Worm (Caenorhabditis elegans): ENCODE data around the gene best-24.

Gene best-24

ce11 chrIII:7859313-7859712 lies 41.5 kb upstream of the best-24 start, which contains the start of gene tomm-7:
TSS of gene tomm-7 (plus strand) at chrIII:7859613.
- TF ChIP-seq ceh-24 (tag; optimal IDR thresholded peaks at IDR 0.05) (no peak), madf-2 (tag; optimal IDR thresholded peaks at IDR 0.05) (no peak), ceh-45 (GFP tag; IDR thresholded peaks at IDR 0.05) (no peak), gmeb-2 (tag; optimal IDR thresholded peaks at IDR 0.05) (no peak), F13H6.1 (tag; optimal IDR thresholded peaks at IDR 0.05) (no peak), ref-2 (tag; optimal IDR thresholded peaks at IDR 0.05) (no peak)

ce11 chrIII:7860885-7861284 lies 39.9 kb upstream of the best-24 start, which contains the start of gene cuc-1:
TSS of gene cuc-1 (minus strand) at chrIII:7860985.
- TF ChIP-seq ceh-34 (tag; optimal IDR thresholded peaks at IDR 0.05) (no peak), unc-3 (GFP tag; conservative IDR thresholded peaks at IDR 0.05) (no peak), unc-3 (tag; optimal IDR thresholded peaks at IDR 0.05) (no peak), hlh-15 (tag; optimal IDR thresholded peaks at IDR 0.05) (no peak), pqm-1 (tag; optimal IDR thresholded peaks at IDR 0.05) (no peak), F13H6.1 (tag; optimal IDR thresholded peaks at IDR 0.05) (no peak), sox-2 (GFP tag; IDR thresholded peaks at IDR 0.05) (no peak), ceh-31 (tag; optimal IDR thresholded peaks at IDR 0.05) (no peak), pag-3 (tag; optimal IDR thresholded peaks at IDR 0.05; ENCODE audit: borderline replicate concordance) (no peak), unc-86 (tag; optimal IDR thresholded peaks at IDR 0.05) (no peak), npax-4 (tag; optimal IDR thresholded peaks at IDR 0.05) (no peak), ceh-22 (tag; optimal IDR thresholded peaks at IDR 0.05) (no peak), T23F11.4 (GFP tag; optimal IDR thresholded peaks at IDR 0.05) (no peak), che-1 (tag; optimal IDR thresholded peaks at IDR 0.05) (no peak), ceh-30 (tag; optimal IDR thresholded peaks at IDR 0.05) (no peak), zip-5 (tag; optimal IDR thresholded peaks at IDR 0.05) (no peak), C38D4.7 (GFP tag; optimal IDR thresholded peaks at IDR 0.05) (no peak)

- peak; percentile 11 for TF ChIP-seq unc-42 (tag; optimal IDR thresholded peaks at IDR 0.05)
- no peak for TF ChIP-seq sdc-2 (tag; optimal IDR thresholded peaks at IDR 0.05)
Observed at ce11 chrIII:7861535-7862120, 39.2 kb upstream of the best-24 start, which contains the start of gene snr-5. TSS of gene snr-5 (plus strand) at chrIII:7862070.

DNA sequence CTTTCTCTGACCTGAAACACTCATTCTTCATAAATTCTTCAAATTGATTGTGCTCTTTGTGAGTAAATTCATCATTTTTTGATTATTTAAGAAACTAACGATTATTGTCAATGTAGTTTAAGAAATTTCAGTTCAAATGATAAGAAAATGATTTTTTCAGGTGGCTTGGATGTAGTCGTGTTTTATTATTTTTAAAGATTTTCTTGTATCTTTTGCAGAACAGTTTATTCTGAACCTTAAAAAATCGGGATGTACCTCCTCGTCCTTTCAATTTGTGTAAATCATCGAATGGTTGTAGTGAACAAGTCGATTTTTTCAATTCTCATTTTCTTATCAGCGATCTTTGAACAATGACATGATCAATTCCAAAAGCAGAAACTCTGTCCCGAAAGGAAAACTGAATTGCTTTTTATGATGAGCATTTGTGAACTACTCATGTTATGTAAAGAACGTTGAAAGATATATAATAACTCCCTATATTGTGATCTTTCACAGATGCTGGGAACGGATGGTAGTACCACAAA lies 35.5 kb upstream of the best-24 start, which contains the start of gene slc-17.3:
Gene slc-17.3 (minus strand): TSS at position 51 of the 524 bp plus-strand sequence.
- TF ChIP-seq ahr-1 (tag; optimal IDR thresholded peaks at IDR 0.05): no peak
- TF ChIP-seq T23F11.4 (GFP tag; optimal IDR thresholded peaks at IDR 0.05): no peak
- no peak for TF ChIP-seq hlh-15 (tag; optimal IDR thresholded peaks at IDR 0.05)
- TF ChIP-seq sdc-2 (tag; optimal IDR thresholded peaks at IDR 0.05): no peak
- TF ChIP-seq K09A11.1 (tag; optimal IDR thresholded peaks at IDR 0.05; ENCODE audit: insufficient read depth): no peak
- TF ChIP-seq pag-3 (tag; optimal IDR thresholded peaks at IDR 0.05; ENCODE audit: borderline replicate concordance): no peak
- TF ChIP-seq nhr-232 (tag; optimal IDR thresholded peaks at IDR 0.05): no peak
- no peak for TF ChIP-seq Y22D7AL.16 (tag; optimal IDR thresholded peaks at IDR 0.05)
- TF ChIP-seq zip-5 (tag; optimal IDR thresholded peaks at IDR 0.05): no peak
- no peak for TF ChIP-seq fax-1 (tag; optimal IDR thresholded peaks at IDR 0.05)
- TF ChIP-seq rnt-1 (tag; optimal IDR thresholded peaks at IDR 0.05): no peak

ce11 chrIII:7866189-7866588 lies 34.6 kb upstream of the best-24 start, which contains the start of gene cup-4:
TSS of gene cup-4 (plus strand) at chrIII:7866489.
- TF ChIP-seq hlh-13 (GFP tag; optimal IDR thresholded peaks at IDR 0.05) (no peak), ceh-31 (tag; optimal IDR thresholded peaks at IDR 0.05) (no peak), nhr-11 (tag; optimal IDR thresholded peaks at IDR 0.05) (no peak), ceh-14 (tag; optimal IDR thresholded peaks at IDR 0.05) (no peak), K09A11.1 (tag; optimal IDR thresholded peaks at IDR 0.05; ENCODE audit: insufficient read depth) (no peak), sdc-2 (tag; optimal IDR thresholded peaks at IDR 0.05) (no peak), fax-1 (tag; optimal IDR thresholded peaks at IDR 0.05) (no peak), nfya-1 (tag; optimal IDR thresholded peaks at IDR 0.05) (no peak), hlh-8 (tag; optimal IDR thresholded peaks at IDR 0.05) (no peak), dmd-4 (tag; optimal IDR thresholded peaks at IDR 0.05; ENCODE audit: borderline replicate concordance) (no peak), C08G9.2 (tag; optimal IDR thresholded peaks at IDR 0.05) (no peak), ets-4 (tag; optimal IDR thresholded peaks at IDR 0.05) (no peak), pax-1 (tag; optimal IDR thresholded peaks at IDR 0.05) (no peak)
